Worm (Caenorhabditis elegans) whole organism, early embryonic: ENCODE data around the gene C06G4.4.

Experiments
- B0310.2 ChIP-seq: sonication (generic microtip); optimal IDR thresholded peaks from 2 replicates; lab custom pipeline; 2016; ENCODE audit warnings: mild to moderate bottlenecking, missing genetic modification characterization, missing compliant biosample characterization
- F13C5.2 ChIP-seq: sonication (generic microtip); optimal IDR thresholded peaks from 2 replicates; lab custom pipeline; 2017; ENCODE audit warnings: mild to moderate bottlenecking, missing genetic modification characterization, inconsistent platforms, missing compliant biosample characterization
- aly-1 ChIP-seq: sonication (generic microtip); optimal IDR thresholded peaks from 2 replicates; lab custom pipeline; 2016; ENCODE audit warnings: missing genetic modification characterization, missing compliant biosample characterization
- ama-1 ChIP-seq: fragments of 150-350 bp; optimal IDR thresholded peaks from 2 replicates; lab custom pipeline; 2014
- ceh-13 ChIP-seq: fragments of 200-800 bp; sonication (Bioruptor generic); optimal IDR thresholded peaks from 2 replicates; lab custom pipeline; 2018; ENCODE audit warnings: mild to moderate bottlenecking, missing genetic modification characterization, missing compliant biosample characterization
- ceh-36 ChIP-seq: sonication (generic microtip); optimal IDR thresholded peaks from 2 replicates; lab custom pipeline; 2016; ENCODE audit warnings: missing genetic modification characterization, inconsistent platforms, missing compliant biosample characterization
- ets-7 ChIP-seq: sonication (generic microtip); optimal IDR thresholded peaks from 2 replicates; lab custom pipeline; 2016; ENCODE audit warnings: missing genotype, missing genetic modification characterization, missing compliant biosample characterization
- flt-1 ChIP-seq: fragments of 200-800 bp; sonication (Bioruptor generic); IDR thresholded peaks from 2 replicates; pipeline ENCODE4 v1.3.6; 2022; ENCODE audit warnings: missing genetic modification characterization, missing compliant biosample characterization
- hmbx-1 ChIP-seq: sonication (generic microtip); optimal IDR thresholded peaks from 2 replicates; lab custom pipeline; 2016; ENCODE audit warnings: mild to moderate bottlenecking, missing genetic modification characterization, missing compliant biosample characterization
- hmg-4 ChIP-seq: fragments of 200-800 bp; sonication (Bioruptor generic); optimal IDR thresholded peaks from 2 replicates; lab custom pipeline; 2018; ENCODE audit warnings: mild to moderate bottlenecking, missing genetic modification characterization, missing compliant biosample characterization
- hnd-1 ChIP-seq: sonication (generic microtip); optimal IDR thresholded peaks from 2 replicates; lab custom pipeline; 2016; ENCODE audit warnings: missing genetic modification characterization, missing compliant biosample characterization
- pes-1 ChIP-seq: fragments of 200-800 bp; sonication (Bioruptor generic); IDR thresholded peaks from 2 replicates; pipeline ENCODE4 v1.3.6; 2022; ENCODE audit warnings: missing genetic modification reagents, missing genetic modification characterization, missing compliant biosample characterization
- scrt-1 ChIP-seq: fragments of 200-800 bp; sonication (Bioruptor generic); IDR thresholded peaks from 2 replicates; pipeline ENCODE4 v1.3.6; 2022; ENCODE audit warnings: missing genetic modification characterization, missing compliant biosample characterization
- sea-1 ChIP-seq: fragments of 200-800 bp; sonication (Bioruptor generic); conservative IDR thresholded peaks from 2 replicates; pipeline ENCODE4 v1.3.6; 2022; ENCODE audit warnings: missing genetic modification characterization, missing compliant biosample characterization
- tbx-11 ChIP-seq: fragments of 200-800 bp; sonication (Bioruptor generic); IDR thresholded peaks from 2 replicates; pipeline ENCODE4 v1.3.6; 2022; ENCODE audit warnings: missing genetic modification characterization, missing compliant biosample characterization
- tbx-37 ChIP-seq: fragments of 200-800 bp; sonication (Bioruptor generic); conservative IDR thresholded peaks from 2 replicates; pipeline ENCODE4 v1.3.6; 2022; ENCODE audit warnings: missing genetic modification reagents, missing genetic modification characterization, missing compliant biosample characterization
- tra-4 ChIP-seq: sonication (generic microtip); optimal IDR thresholded peaks from 2 replicates; lab custom pipeline; 2017; ENCODE audit warnings: missing genetic modification characterization, missing compliant biosample characterization

Gene C06G4.4

ce11 chrIII:7956965-7957364 lies 20.6 kb downstream of the C06G4.4 start, which contains the start of gene C29E4.9:
C29E4.9 (minus strand) TSS chrIII:7957065.
- TF ChIP-seq scrt-1 (GFP tag; lab: Robert Waterston, UW) (no peak), flt-1 (GFP tag; lab: Robert Waterston, UW) (no peak), B0310.2 (tag; lab: Kevin White, UChicago) (no peak), ceh-13 (no peak), hmbx-1 (tag; lab: Kevin White, UChicago) (no peak), hnd-1 (tag; lab: Kevin White, UChicago) (no peak), ama-1 (no peak), tbx-37 (no peak), tbx-11 (GFP tag; lab: Robert Waterston, UW) (no peak), hmg-4 (GFP tag; lab: Kevin White, UChicago) (no peak), F13C5.2 (no peak), sea-1 (GFP tag; lab: Robert Waterston, UW) (no peak), aly-1 (tag; lab: Kevin White, UChicago) (no peak), pes-1 (no peak)

- TF ChIP-seq F13C5.2 (no peak), tbx-11 (GFP tag; lab: Robert Waterston, UW) (no peak), flt-1 (GFP tag; lab: Robert Waterston, UW) (no peak), pes-1 (no peak), sea-1 (GFP tag; lab: Robert Waterston, UW) (no peak), ceh-13 (no peak), aly-1 (tag; lab: Kevin White, UChicago) (no peak), ets-7 (tag; lab: Kevin White, UChicago) (no peak), tbx-37 (no peak), hnd-1 (tag; lab: Kevin White, UChicago) (no peak), tra-4 (tag; lab: Kevin White, UChicago) (no peak), B0310.2 (tag; lab: Kevin White, UChicago) (no peak), ceh-36 (no peak), scrt-1 (GFP tag; lab: Robert Waterston, UW) (no peak), hmg-4 (GFP tag; lab: Kevin White, UChicago) (no peak)
These were observed 24.4 kb downstream of the C06G4.4 start, which contains the start of gene let-754 for ce11 chrIII:7953208-7953607. let-754 (minus strand) TSS chrIII:7953308.

ce11 chrIII:7952077-7952765 lies 25.4 kb downstream of the C06G4.4 start, which contains the start of gene C29E4.15:
C29E4.15 (plus strand) TSS chrIII:7952623.
- TF ChIP-seq hnd-1 (tag; lab: Kevin White, UChicago), result no peak
- TF ChIP-seq tbx-11 (GFP tag; lab: Robert Waterston, UW), result no peak
- TF ChIP-seq flt-1 (GFP tag; lab: Robert Waterston, UW), result no peak
- no peak for TF ChIP-seq pes-1
- TF ChIP-seq hmbx-1 (tag; lab: Kevin White, UChicago), result no peak
- no peak for TF ChIP-seq sea-1 (GFP tag; lab: Robert Waterston, UW)
- no peak for TF ChIP-seq ets-7 (tag; lab: Kevin White, UChicago)
- TF ChIP-seq F13C5.2, result no peak

- no peak for TF ChIP-seq sea-1 (GFP tag; lab: Robert Waterston, UW)
- no peak for TF ChIP-seq ama-1
- TF ChIP-seq ets-7 (tag; lab: Kevin White, UChicago), result no peak
- no peak for TF ChIP-seq tbx-11 (GFP tag; lab: Robert Waterston, UW)
- TF ChIP-seq pes-1, result no peak
- no peak for TF ChIP-seq scrt-1 (GFP tag; lab: Robert Waterston, UW)
- TF ChIP-seq hmbx-1 (tag; lab: Kevin White, UChicago), result no peak
- TF ChIP-seq ceh-36, result no peak
- no peak for TF ChIP-seq B0310.2 (tag; lab: Kevin White, UChicago)
These were observed 27.2 kb downstream of the C06G4.4 start for ce11 chrIII:7950447-7950846.

- TF ChIP-seq ama-1 (no peak), pes-1 (no peak), aly-1 (tag; lab: Kevin White, UChicago) (no peak)
These were observed 28.8 kb downstream of the C06G4.4 start, which contains the start of gene col-90 for ce11 chrIII:7948802-7949201. col-90 (plus strand) TSS chrIII:7948838.

ce11 chrIII:7947677-7948076 lies 29.9 kb downstream of the C06G4.4 start:
- no peak for TF ChIP-seq hmg-4 (GFP tag; lab: Kevin White, UChicago)
- no peak for TF ChIP-seq pes-1
- TF ChIP-seq F13C5.2, result no peak
- TF ChIP-seq ceh-13, result no peak

- TF ChIP-seq aly-1 (tag; lab: Kevin White, UChicago) (no peak), pes-1 (no peak), tbx-11 (GFP tag; lab: Robert Waterston, UW) (no peak), ceh-13 (no peak), hnd-1 (tag; lab: Kevin White, UChicago) (no peak), hmg-4 (GFP tag; lab: Kevin White, UChicago) (no peak), B0310.2 (tag; lab: Kevin White, UChicago) (no peak), hmbx-1 (tag; lab: Kevin White, UChicago) (no peak), scrt-1 (GFP tag; lab: Robert Waterston, UW) (no peak), ceh-36 (no peak), F13C5.2 (no peak), tbx-37 (no peak), ets-7 (tag; lab: Kevin White, UChicago) (no peak), tra-4 (tag; lab: Kevin White, UChicago) (no peak), sea-1 (GFP tag; lab: Robert Waterston, UW) (no peak), flt-1 (GFP tag; lab: Robert Waterston, UW) (no peak)
These were observed 30.6 kb downstream of the C06G4.4 start, which contains the start of gene gsto-1 for ce11 chrIII:7946968-7947491. gsto-1 (minus strand) TSS chrIII:7947018.
